Worm (Caenorhabditis elegans) whole organism, young adult: ENCODE measurements around the gene Y111B2A.12.

Source experiments
- B0019.2 ChIP-seq: fragments of 200-800 bp; sonication (Bioruptor generic); conservative IDR thresholded peaks from 2 replicates; pipeline ENCODE4 v1.3.6; 2022; ENCODE audit warnings: missing genetic modification reagents, missing genetic modification characterization, missing compliant biosample characterization
- F23B12.7 ChIP-seq: sonication (generic microtip); optimal IDR thresholded peaks from 2 replicates; lab custom pipeline; 2017; ENCODE audit warnings: missing genetic modification characterization, mild to moderate bottlenecking, missing compliant biosample characterization, antibody characterized with exemption, moderate library complexity; ENCODE audit not compliant: insufficient read depth
- F37B4.10 ChIP-seq: fragments of 200-800 bp; sonication (Bioruptor generic); IDR thresholded peaks from 2 replicates; pipeline ENCODE4 v1.3.6; 2022; ENCODE audit warnings: missing genetic modification characterization, missing compliant biosample characterization
- F55B11.4 ChIP-seq: sonication (generic microtip); optimal IDR thresholded peaks from 2 replicates; lab custom pipeline; 2016; ENCODE audit warnings: missing compliant biosample characterization, missing genetic modification characterization, borderline replicate concordance; ENCODE audit not compliant: insufficient read depth
- K11D2.4 ChIP-seq: fragments of 200-800 bp; sonication (Bioruptor generic); IDR thresholded peaks from 2 replicates; pipeline ENCODE4 v1.3.6; 2022; ENCODE audit warnings: missing genetic modification reagents, missing genetic modification characterization, missing compliant biosample characterization
- Y53G8AR.9 ChIP-seq: fragments of 200-800 bp; sonication (Bioruptor generic); conservative IDR thresholded peaks from 2 replicates; pipeline ENCODE4 v1.3.6; 2022; ENCODE audit warnings: missing genetic modification reagents, missing genetic modification characterization, missing compliant biosample characterization
- Y56A3A.18 ChIP-seq: fragments of 200-800 bp; sonication (Bioruptor generic); IDR thresholded peaks from 2 replicates; pipeline ENCODE4 v1.3.6; 2022; ENCODE audit warnings: missing genetic modification reagents, missing genetic modification characterization, missing compliant biosample characterization
- ama-1 ChIP-seq, 3 experiments: fragments of 150-350 bp in 1 of 3; sonication (generic microtip) in 2 of 3; optimal IDR thresholded peaks; 2 replicates each; lab custom pipeline; 2014 to 2018; ENCODE audit warnings: missing biosample characterization in 2 of 3, missing genetic modification characterization in 2 of 3, missing genetic modification reagents in 2 of 3
- athp-1 ChIP-seq: sonication (generic microtip); optimal IDR thresholded peaks from 2 replicates; lab custom pipeline; 2017; ENCODE audit warnings: mild to moderate bottlenecking, missing genetic modification characterization, missing compliant biosample characterization
- attf-6 ChIP-seq: fragments of 200-800 bp; sonication (Bioruptor generic); IDR thresholded peaks from 2 replicates; pipeline ENCODE4 v1.3.6; 2022; ENCODE audit warnings: missing genetic modification reagents, missing genetic modification characterization, missing compliant biosample characterization
- bed-1 ChIP-seq: fragments of 200-800 bp; sonication (Bioruptor generic); IDR thresholded peaks from 2 replicates; pipeline ENCODE4 v1.3.6; 2022; ENCODE audit warnings: missing genetic modification reagents, missing genetic modification characterization, missing compliant biosample characterization
- ccch-3 ChIP-seq: fragments of 200-800 bp; sonication (Bioruptor generic); optimal IDR thresholded peaks from 2 replicates; lab custom pipeline; 2018; ENCODE audit warnings: mild to moderate bottlenecking, missing genetic modification characterization, missing compliant biosample characterization
- cebp-1 ChIP-seq, 2 experiments: fragments of 200-800 bp in 1 of 2; sonication (Bioruptor generic) in 1 of 2; sonication (generic microtip) in 1 of 2; IDR thresholded peaks in 1 of 2; optimal IDR thresholded peaks in 1 of 2; 2 replicates each; pipeline versions ENCODE4 v1.3.6 to Lab custom; 2017 to 2022; ENCODE audit warnings: missing compliant biosample characterization in 2 of 2, missing genetic modification characterization in 2 of 2, mild to moderate bottlenecking in 1 of 2, missing genetic modification reagents in 1 of 2, moderate library complexity in 1 of 2
- cebp-2 ChIP-seq: fragments of 200-800 bp; sonication (Bioruptor generic); IDR thresholded peaks from 2 replicates; pipeline ENCODE4 v1.3.6; 2022; ENCODE audit warnings: missing genetic modification characterization, missing compliant biosample characterization
- ceh-100 ChIP-seq: fragments of 200-800 bp; sonication (Bioruptor generic); IDR thresholded peaks from 2 replicates; pipeline ENCODE4 v1.3.6; 2022; ENCODE audit warnings: missing genetic modification reagents, missing genetic modification characterization, missing compliant biosample characterization
- ceh-40 ChIP-seq: fragments of 200-800 bp; sonication (Bioruptor generic); IDR thresholded peaks from 2 replicates; pipeline ENCODE4 v1.3.6; 2022; ENCODE audit warnings: missing genetic modification characterization, missing compliant biosample characterization
- ceh-91 ChIP-seq: fragments of 200-800 bp; sonication (Bioruptor generic); IDR thresholded peaks from 2 replicates; pipeline ENCODE4 v1.3.6; 2022; ENCODE audit warnings: missing genetic modification reagents, missing genetic modification characterization, missing compliant biosample characterization
- egl-18 ChIP-seq: fragments of 200-800 bp; sonication (Bioruptor generic); IDR thresholded peaks from 2 replicates; pipeline ENCODE4 v1.3.6; 2022; ENCODE audit warnings: missing genetic modification reagents, missing genetic modification characterization, missing compliant biosample characterization
- egrh-3 ChIP-seq: fragments of 200-800 bp; sonication (Bioruptor generic); IDR thresholded peaks from 2 replicates; pipeline ENCODE4 v1.3.6; 2022; ENCODE audit warnings: missing genetic modification reagents, missing genetic modification characterization, missing compliant biosample characterization
- ets-4 ChIP-seq: fragments of 200-800 bp; sonication (Bioruptor generic); optimal IDR thresholded peaks from 2 replicates; lab custom pipeline; 2018; ENCODE audit warnings: mild to moderate bottlenecking, missing genetic modification characterization, missing compliant biosample characterization
- fkh-3 ChIP-seq: sonication (generic microtip); optimal IDR thresholded peaks from 2 replicates; lab custom pipeline; 2016; ENCODE audit warnings: mild to moderate bottlenecking, missing genetic modification characterization, missing compliant biosample characterization
- gei-17 ChIP-seq: fragments of 200-800 bp; sonication (Bioruptor generic); optimal IDR thresholded peaks from 2 replicates; lab custom pipeline; 2018; ENCODE audit warnings: mild to moderate bottlenecking, missing genetic modification characterization, missing compliant biosample characterization
- lag-1 ChIP-seq: fragments of 200-800 bp; sonication (Bioruptor generic); IDR thresholded peaks from 2 replicates; pipeline ENCODE4 v1.3.6; 2022; ENCODE audit warnings: missing genetic modification reagents, missing genetic modification characterization, missing compliant biosample characterization
- lsl-1 ChIP-seq: fragments of 200-800 bp; sonication (Bioruptor generic); optimal IDR thresholded peaks from 2 replicates; lab custom pipeline; 2018; ENCODE audit warnings: mild to moderate bottlenecking, missing genetic modification characterization, moderate library complexity, missing compliant biosample characterization
- madf-3 ChIP-seq: fragments of 200-800 bp; sonication (Bioruptor generic); IDR thresholded peaks from 2 replicates; pipeline ENCODE4 v1.3.6; 2022; ENCODE audit warnings: missing genetic modification reagents, missing genetic modification characterization, missing compliant biosample characterization
- madf-6 ChIP-seq: fragments of 200-800 bp; sonication (Bioruptor generic); IDR thresholded peaks from 2 replicates; pipeline ENCODE4 v1.3.6; 2022; ENCODE audit warnings: missing genetic modification reagents, missing genetic modification characterization, missing compliant biosample characterization
- mcd-1 ChIP-seq: fragments of 200-800 bp; sonication (Bioruptor generic); IDR thresholded peaks from 2 replicates; pipeline ENCODE4 v1.3.6; 2022; ENCODE audit warnings: missing genetic modification reagents, missing genetic modification characterization, missing compliant biosample characterization
- mes-4 ChIP-seq: sonication (generic microtip); optimal IDR thresholded peaks from 2 replicates; lab custom pipeline; 2016; ENCODE audit warnings: missing genotype, missing genetic modification characterization, missing compliant biosample characterization
- mxl-1 ChIP-seq: sonication (generic microtip); optimal IDR thresholded peaks from 2 replicates; lab custom pipeline; 2016; ENCODE audit warnings: missing genetic modification characterization, missing compliant biosample characterization
- nfyb-1 ChIP-seq: fragments of 200-800 bp; sonication (Bioruptor generic); IDR thresholded peaks from 2 replicates; pipeline ENCODE4 v1.3.6; 2022; ENCODE audit warnings: missing genetic modification reagents, missing genetic modification characterization, missing compliant biosample characterization
- nhr-80 ChIP-seq: sonication (generic microtip); optimal IDR thresholded peaks from 2 replicates; lab custom pipeline; 2016; ENCODE audit warnings: missing genetic modification characterization, missing compliant biosample characterization
- nhr-90 ChIP-seq: sonication (generic microtip); optimal IDR thresholded peaks from 2 replicates; lab custom pipeline; 2016; ENCODE audit warnings: missing genotype, mild to moderate bottlenecking, missing genetic modification characterization, missing compliant biosample characterization
- rpc-1 ChIP-seq, 2 experiments: fragments of 150-350 bp in 1 of 2; sonication (generic microtip) in 1 of 2; optimal IDR thresholded peaks; 2 replicates each; lab custom pipeline; 2014 to 2018; ENCODE audit warnings: missing biosample characterization in 1 of 2, missing genetic modification characterization in 1 of 2, missing genetic modification reagents in 1 of 2, missing genotype in 1 of 2
- snpc-3.4 ChIP-seq: sonication (generic microtip); optimal IDR thresholded peaks from 2 replicates; lab custom pipeline; 2017; ENCODE audit warnings: missing genetic modification characterization, mild to moderate bottlenecking, missing compliant biosample characterization, antibody characterized with exemption, moderate library complexity, missing genotype, missing genetic modification reagents
- snpc-4 ChIP-seq, 5 experiments: fragments of 150-350 bp in 1 of 5; sonication (generic microtip) in 4 of 5; optimal IDR thresholded peaks; 2 replicates each; lab custom pipeline; 2014 to 2018; ENCODE audit warnings: missing genetic modification characterization in 5 of 5, missing biosample characterization in 3 of 5, antibody characterized with exemption in 2 of 5, mild to moderate bottlenecking in 2 of 5, missing compliant biosample characterization in 2 of 5, missing genotype in 2 of 5, moderate library complexity in 2 of 5, missing genetic modification reagents in 1 of 5
- tbx-9 ChIP-seq: sonication (generic microtip); optimal IDR thresholded peaks from 2 replicates; lab custom pipeline; 2016; ENCODE audit warnings: borderline replicate concordance, missing genetic modification characterization, inconsistent platforms, missing compliant biosample characterization
- unc-130 ChIP-seq: sonication (generic microtip); optimal IDR thresholded peaks from 2 replicates; lab custom pipeline; 2016; ENCODE audit warnings: missing genetic modification reagents, missing genetic modification characterization, missing compliant biosample characterization
- unc-62 ChIP-seq: fragments of 150-350 bp; optimal IDR thresholded peaks from 2 replicates; lab custom pipeline; 2014; ENCODE audit warnings: missing biosample characterization, missing genetic modification reagents, missing genetic modification characterization
- zfh-2 ChIP-seq: fragments of 200-800 bp; sonication (Bioruptor generic); conservative IDR thresholded peaks from 2 replicates; pipeline ENCODE4 v1.3.6; 2022; ENCODE audit warnings: missing genetic modification reagents, missing genetic modification characterization, missing compliant biosample characterization
- ztf-3 ChIP-seq: fragments of 200-800 bp; sonication (Bioruptor generic); optimal IDR thresholded peaks from 2 replicates; lab custom pipeline; 2018; ENCODE audit warnings: mild to moderate bottlenecking, missing genetic modification characterization, missing compliant biosample characterization

Y111B2A.12 gene

ce11 chrIII:12599672-12600071, 9.4 kb upstream of the Y111B2A.12 start, which contains the start of gene gldi-8:
Gene gldi-8 (minus strand): TSS chrIII:12599729.
- TF ChIP-seq Y53G8AR.9 (GFP tag; lab: Robert Waterston, UW) (peak; percentile 37; the same call in 1 of the 2 replicates), F23B12.7 (tag; lab: Kevin White, UChicago) (peak; percentile 27), mcd-1 (0 out of 2 replicates have a peak, but pooled peaks have one; percentile 13), snpc-4 (GFP tag; optimal IDR thresholded peaks at IDR 0.05; lab: Kevin White, UChicago) (no peak), snpc-4 (tag; optimal IDR thresholded peaks at IDR 0.05; lab: Kevin White, UChicago) (peak; percentile 43 to 57 (median 50)), F37B4.10 (GFP tag; lab: Robert Waterston, UW) (no peak), ama-1 (optimal IDR thresholded peaks at IDR 0.05; lab: Kevin White, UChicago) (no peak), ama-1 (GFP tag; optimal IDR thresholded peaks at IDR 0.05; lab: Kevin White, UChicago) (peak in 1 of 2 experiments; percentile 10), cebp-2 (GFP tag; lab: Robert Waterston, UW) (0 out of 2 replicates have a peak, but pooled peaks have one; percentile 27), madf-3 (GFP tag; lab: Robert Waterston, UW) (no peak)

- TF ChIP-seq zfh-2 (GFP tag; lab: Robert Waterston, UW), result peak; percentile 62; the same call in 1 of the 2 replicates
- TF ChIP-seq gei-17 (GFP tag; lab: Kevin White, UChicago), result no peak
- TF ChIP-seq B0019.2 (GFP tag; lab: Robert Waterston, UW), result no peak
- peak; percentile 37; the same call in 1 of the 2 replicates for TF ChIP-seq egrh-3
- no peak for TF ChIP-seq rpc-1 (optimal IDR thresholded peaks at IDR 0.05; lab: Kevin White, UChicago)
- no peak for TF ChIP-seq rpc-1 (tag; optimal IDR thresholded peaks at IDR 0.05; lab: Kevin White, UChicago)
- TF ChIP-seq madf-6 (GFP tag; lab: Robert Waterston, UW), result peak; percentile 19; the same call in 1 of the 2 replicates
These were observed 7.0 kb upstream of the Y111B2A.12 start for ce11 chrIII:12602070-12602469.

ce11 chrIII:12606175-12606574, 2.9 kb upstream of the Y111B2A.12 start:
- TF ChIP-seq mes-4 (tag; lab: Kevin White, UChicago) (no peak), cebp-1 (GFP tag; IDR thresholded peaks at IDR 0.05; lab: Robert Waterston, UW) (peak; percentile 79; the same call in 1 of the 2 replicates), cebp-1 (tag; optimal IDR thresholded peaks at IDR 0.05; lab: Kevin White, UChicago) (peak; percentile 91)

- 0 out of 2 replicates have a peak, but pooled peaks have one; percentile 22 for TF ChIP-seq bed-1 (GFP tag; lab: Robert Waterston, UW)
- TF ChIP-seq ceh-100 (GFP tag; lab: Robert Waterston, UW), result 0 out of 2 replicates have a peak, but pooled peaks have one; percentile 15
- TF ChIP-seq egrh-3, result no peak
- peak; percentile 77 for TF ChIP-seq cebp-2 (GFP tag; lab: Robert Waterston, UW)
- no peak for TF ChIP-seq nhr-90 (tag; lab: Kevin White, UChicago)
- no peak for TF ChIP-seq mxl-1 (tag; lab: Kevin White, UChicago)
- peak; percentile 70 for TF ChIP-seq tbx-9 (tag; lab: Kevin White, UChicago)
- TF ChIP-seq ccch-3, result no peak
- no peak for TF ChIP-seq egl-18 (GFP tag; lab: Robert Waterston, UW)
- TF ChIP-seq K11D2.4 (GFP tag; lab: Robert Waterston, UW), result no peak
- no peak for TF ChIP-seq lsl-1 (GFP tag; lab: Kevin White, UChicago)
- no peak for TF ChIP-seq F55B11.4 (tag; lab: Kevin White, UChicago)
- TF ChIP-seq nhr-80 (tag; lab: Kevin White, UChicago), result no peak
- TF ChIP-seq ceh-40 (GFP tag; lab: Robert Waterston, UW), result no peak
- TF ChIP-seq ztf-3 (GFP tag; lab: Kevin White, UChicago), result peak; percentile 26
- no peak for TF ChIP-seq attf-6 (GFP tag; lab: Robert Waterston, UW)
- TF ChIP-seq fkh-3, result peak; percentile 56
- no peak for TF ChIP-seq ets-4
- TF ChIP-seq unc-130 (GFP tag; lab: Kevin White, UChicago), result no peak
- TF ChIP-seq unc-62 (GFP tag; lab: Kevin White, UChicago), result no peak
- 0 out of 2 replicates have a peak, but pooled peaks have one; percentile 15 for TF ChIP-seq Y56A3A.18
- no peak for TF ChIP-seq snpc-3.4 (tag; lab: Kevin White, UChicago)
- no peak for TF ChIP-seq ceh-91 (GFP tag; lab: Robert Waterston, UW)
- no peak for TF ChIP-seq F37B4.10 (GFP tag; lab: Robert Waterston, UW)
- TF ChIP-seq lag-1 (GFP tag; lab: Robert Waterston, UW), result no peak
- peak; percentile 48; the same call in 1 of the 2 replicates for TF ChIP-seq nfyb-1 (GFP tag; lab: Robert Waterston, UW)
- TF ChIP-seq athp-1 (tag; lab: Kevin White, UChicago), result peak; percentile 79
- no peak for TF ChIP-seq zfh-2 (GFP tag; lab: Robert Waterston, UW)
These were observed 1.8 kb upstream of the Y111B2A.12 start for ce11 chrIII:12607302-12607701.
